Fruit fly (Drosophila melanogaster) whole organism, adult: Measurements from ENCODE around the gene CG43246.

Experiments
- CG11617 ChIP-seq: fragments of 200-800 bp; sonication (Bioruptor generic); optimal IDR thresholded peaks from 2 replicates; lab custom pipeline; 2017; ENCODE audit warnings: mild to moderate bottlenecking, missing biosample characterization, missing genetic modification reagents, missing genetic modification characterization
- CG14711 ChIP-seq: fragments of 200-800 bp; sonication (Bioruptor generic); optimal IDR thresholded peaks from 2 replicates; lab custom pipeline; 2018; ENCODE audit warnings: missing biosample characterization, mild to moderate bottlenecking, missing genetic modification characterization, moderate library complexity
- CG1620 ChIP-seq: fragments of 200-800 bp; sonication (Bioruptor generic); optimal IDR thresholded peaks from 2 replicates; lab custom pipeline; 2016; ENCODE audit warnings: missing biosample characterization, missing genetic modification characterization
- CG5204 ChIP-seq: fragments of 200-800 bp; sonication (Bioruptor generic); optimal IDR thresholded peaks from 2 replicates; lab custom pipeline; 2016; ENCODE audit warnings: missing biosample characterization, missing genetic modification characterization
- CG7045 ChIP-seq: fragments of 200-800 bp; sonication (Bioruptor generic); optimal IDR thresholded peaks from 2 replicates; lab custom pipeline; 2017; ENCODE audit warnings: missing biosample characterization, mild to moderate bottlenecking, missing genetic modification characterization
- CG7101 ChIP-seq: fragments of 200-800 bp; sonication (Bioruptor generic); optimal IDR thresholded peaks from 2 replicates; lab custom pipeline; 2018; ENCODE audit warnings: missing biosample characterization, mild to moderate bottlenecking, missing genetic modification characterization, moderate library complexity
- Clk ChIP-seq: fragments of 200-800 bp; sonication (Bioruptor generic); optimal IDR thresholded peaks from 2 replicates; lab custom pipeline; 2017; ENCODE audit warnings: missing biosample characterization, missing genetic modification characterization
- Hr96 ChIP-seq: fragments of 200-800 bp; sonication (Bioruptor generic); optimal IDR thresholded peaks from 2 replicates; lab custom pipeline; 2016; ENCODE audit warnings: missing biosample characterization, missing genetic modification characterization
- Mnt ChIP-seq: fragments of 200-800 bp; sonication (Bioruptor generic); optimal IDR thresholded peaks from 2 replicates; lab custom pipeline; 2016; ENCODE audit warnings: missing biosample characterization, mild to moderate bottlenecking, missing genetic modification characterization
- cnc ChIP-seq, 2 experiments: fragments of >200 bp; optimal IDR thresholded peaks; 2 replicates each; lab custom pipeline; 2017
- kay ChIP-seq: fragments of 200-800 bp; sonication (Bioruptor generic); peaks from one replicate; lab custom pipeline; 2016; ENCODE audit warnings: missing biosample characterization, missing genetic modification characterization, borderline replicate concordance
- pad ChIP-seq: fragments of 200-800 bp; sonication (Bioruptor generic); optimal IDR thresholded peaks from 3 replicates; lab custom pipeline; 2017; ENCODE audit warnings: missing biosample characterization, missing genetic modification characterization, mild to moderate bottlenecking, moderate library complexity, missing genetic modification reagents
- tj ChIP-seq: fragments of 200-800 bp; sonication (Bioruptor generic); optimal IDR thresholded peaks from 3 replicates; lab custom pipeline; 2017; ENCODE audit warnings: missing biosample characterization, mild to moderate bottlenecking, missing genetic modification characterization, moderate library complexity
- toe ChIP-seq: fragments of 200-800 bp; sonication (Bioruptor generic); optimal IDR thresholded peaks from 2 replicates; lab custom pipeline; 2016; ENCODE audit warnings: missing biosample characterization, missing genetic modification characterization

dm6 chr3L:14549958-14550357 lies 13.5 kb downstream of the CG43246 start:
- no peak for TF ChIP-seq CG5204 (GFP tag; lab: Kevin White, UChicago)
- no peak for TF ChIP-seq pad (GFP tag; lab: Kevin White, UChicago)
- no peak for TF ChIP-seq Mnt (GFP tag; lab: Kevin White, UChicago)
- no peak for TF ChIP-seq tj (GFP tag; lab: Kevin White, UChicago)
- no peak for TF ChIP-seq CG14711 (tag; lab: Kevin White, UChicago)
- no peak for TF ChIP-seq toe (GFP tag; lab: Kevin White, UChicago)
- TF ChIP-seq CG7101 (tag; lab: Kevin White, UChicago) = no peak
- TF ChIP-seq Clk = no peak
- TF ChIP-seq CG11617 (GFP tag; lab: Kevin White, UChicago) = no peak
- no peak for TF ChIP-seq CG7045 (GFP tag; lab: Kevin White, UChicago)
- TF ChIP-seq Hr96 (GFP tag; lab: Kevin White, UChicago) = no peak
- no peak for TF ChIP-seq cnc (optimal IDR thresholded peaks at IDR 0.05; lab: Kevin White, UChicago)
- TF ChIP-seq kay = no peak
- no peak for TF ChIP-seq CG1620
